Fruit fly (Drosophila melanogaster) whole organism, embryonic: ENCODE measurements around the gene mbt.

ENCODE experiments used
- Asciz ChIP-seq: fragments of 200-800 bp; sonication (Bioruptor generic); optimal IDR thresholded peaks from 2 replicates; lab custom pipeline; 2017; ENCODE audit warnings: missing biosample characterization, mild to moderate bottlenecking, missing genetic modification characterization, missing genetic modification reagents
- CG10431 ChIP-seq: fragments of 200-800 bp; sonication (Bioruptor generic); optimal IDR thresholded peaks from 3 replicates; lab custom pipeline; 2018; ENCODE audit warnings: missing biosample characterization, mild to moderate bottlenecking, missing genetic modification characterization
- CG10565 ChIP-seq: fragments of 200-800 bp; sonication (Bioruptor generic); optimal IDR thresholded peaks from 3 replicates; lab custom pipeline; 2016; ENCODE audit warnings: missing biosample characterization, mild to moderate bottlenecking, missing genetic modification characterization
- CG10979 ChIP-seq: fragments of 200-800 bp; sonication (Bioruptor generic); optimal IDR thresholded peaks from 2 replicates; lab custom pipeline; 2018; ENCODE audit warnings: missing biosample characterization, mild to moderate bottlenecking, missing genetic modification characterization, moderate library complexity
- CG12155 ChIP-seq: fragments of 200-800 bp; sonication (Bioruptor generic); optimal IDR thresholded peaks from 3 replicates; lab custom pipeline; 2016; ENCODE audit warnings: missing biosample characterization, missing genetic modification characterization
- CG12391 ChIP-seq: fragments of 200-800 bp; sonication (Bioruptor generic); optimal IDR thresholded peaks from 3 replicates; lab custom pipeline; 2018; ENCODE audit warnings: missing biosample characterization, mild to moderate bottlenecking, missing genetic modification characterization, moderate library complexity
- CG13894 ChIP-seq: fragments of 200-800 bp; sonication (Bioruptor generic); optimal IDR thresholded peaks from 3 replicates; lab custom pipeline; 2018; ENCODE audit warnings: missing biosample characterization, mild to moderate bottlenecking, missing genetic modification characterization, moderate library complexity
- CG14014 ChIP-seq: fragments of 200-800 bp; sonication (Bioruptor generic); IDR thresholded peaks from 2 replicates; pipeline ENCODE4 v1.3.6; 2022; ENCODE audit warnings: missing biosample characterization, missing genetic modification characterization
- CG14710 ChIP-seq: fragments of 200-800 bp; sonication (Bioruptor generic); optimal IDR thresholded peaks from 3 replicates; lab custom pipeline; 2019; ENCODE audit warnings: missing biosample characterization, mild to moderate bottlenecking, missing genetic modification characterization, moderate library complexity
- CG15073 ChIP-seq: fragments of 200-800 bp; sonication (Bioruptor generic); optimal IDR thresholded peaks from 2 replicates; lab custom pipeline; 2016; ENCODE audit warnings: missing biosample characterization, missing genetic modification characterization
- CG15514 ChIP-seq: fragments of 200-800 bp; sonication (Bioruptor generic); optimal IDR thresholded peaks from 3 replicates; lab custom pipeline; 2017; ENCODE audit warnings: missing biosample characterization, missing genetic modification characterization, mild to moderate bottlenecking, moderate library complexity, missing genetic modification reagents
- CG17802 ChIP-seq: fragments of 200-800 bp; sonication (Bioruptor generic); optimal IDR thresholded peaks from 2 replicates; lab custom pipeline; 2018; ENCODE audit warnings: missing biosample characterization, mild to moderate bottlenecking, missing genetic modification characterization, moderate library complexity
- CG18764 ChIP-seq: fragments of 200-800 bp; sonication (Bioruptor generic); optimal IDR thresholded peaks from 3 replicates; lab custom pipeline; 2016; ENCODE audit warnings: missing biosample characterization, missing genetic modification characterization
- CG34376 ChIP-seq: fragments of 200-800 bp; sonication (Bioruptor generic); optimal IDR thresholded peaks from 2 replicates; lab custom pipeline; 2018; ENCODE audit warnings: missing biosample characterization, mild to moderate bottlenecking, missing genetic modification characterization
- CG34422 ChIP-seq: fragments of 200-800 bp; sonication (Bioruptor generic); IDR thresholded peaks from 3 replicates; pipeline ENCODE4 v1.3.6; 2022; ENCODE audit warnings: missing biosample characterization, missing genetic modification characterization
- CG7839 ChIP-seq: fragments of 200-800 bp; sonication (Bioruptor generic); optimal IDR thresholded peaks from 3 replicates; lab custom pipeline; 2018; ENCODE audit warnings: missing biosample characterization, mild to moderate bottlenecking, missing genetic modification characterization, moderate library complexity
- CG7963 ChIP-seq: fragments of 200-800 bp; sonication (Bioruptor generic); IDR thresholded peaks from 3 replicates; pipeline ENCODE4 v1.3.6; 2022; ENCODE audit warnings: missing biosample characterization, missing genetic modification characterization; ENCODE audit not compliant: partially characterized antibody
- CHES-1-like ChIP-seq: fragments of 200-800 bp; sonication (Bioruptor generic); optimal IDR thresholded peaks from 2 replicates; lab custom pipeline; 2016; ENCODE audit warnings: missing biosample characterization, missing genetic modification characterization
- CTCF ChIP-seq: fragments of 200-800 bp; sonication (Bioruptor generic); optimal IDR thresholded peaks from 2 replicates; lab custom pipeline; 2017; ENCODE audit warnings: missing biosample characterization, mild to moderate bottlenecking, missing genetic modification characterization, moderate library complexity
- Dip2 ChIP-seq: fragments of 200-800 bp; sonication (Bioruptor generic); IDR thresholded peaks from 2 replicates; pipeline ENCODE4 v1.3.6; 2022; ENCODE audit warnings: missing biosample characterization, missing genetic modification characterization
- Hr3 ChIP-seq: fragments of 200-800 bp; sonication (Bioruptor generic); optimal IDR thresholded peaks from 3 replicates; lab custom pipeline; 2016; ENCODE audit warnings: missing biosample characterization, missing genetic modification characterization
- Hr51 ChIP-seq, 2 experiments: fragments of 200-800 bp; sonication (Bioruptor generic); optimal IDR thresholded peaks; 2 replicates in 1 of 2; 3 replicates in 1 of 2; lab custom pipeline; 2016 to 2018; ENCODE audit warnings: missing biosample characterization in 2 of 2, missing genetic modification characterization in 2 of 2, mild to moderate bottlenecking in 1 of 2, moderate library complexity in 1 of 2
- Hsf ChIP-seq: fragments of 200-800 bp; sonication (Bioruptor generic); optimal IDR thresholded peaks from 3 replicates; lab custom pipeline; 2016; ENCODE audit warnings: missing biosample characterization, missing genetic modification characterization
- Med ChIP-seq: fragments of 200-800 bp; sonication (Bioruptor generic); peaks from one replicate; lab custom pipeline; 2016; ENCODE audit warnings: missing biosample characterization, missing genetic modification characterization, mild to moderate bottlenecking, inconsistent platforms, moderate library complexity
- Mes4 ChIP-seq: fragments of 200-800 bp; sonication (Bioruptor generic); optimal IDR thresholded peaks from 2 replicates; lab custom pipeline; 2016; ENCODE audit warnings: missing biosample characterization, missing genetic modification characterization
- Myb ChIP-seq: fragments of 200-800 bp; sonication (Bioruptor generic); optimal IDR thresholded peaks from 2 replicates; lab custom pipeline; 2016; ENCODE audit warnings: missing biosample characterization, missing genetic modification characterization
- Ravus ChIP-seq: fragments of 200-800 bp; sonication (Bioruptor generic); IDR thresholded peaks from 2 replicates; pipeline ENCODE4 v1.3.6; 2022; ENCODE audit warnings: missing biosample characterization, missing genetic modification characterization
- Rfx ChIP-seq: fragments of 200-800 bp; sonication (Bioruptor generic); IDR thresholded peaks from 2 replicates; pipeline ENCODE4 v1.3.6; 2022; ENCODE audit warnings: missing biosample characterization, missing genetic modification characterization
- Rx ChIP-seq: fragments of 200-800 bp; sonication (Bioruptor generic); IDR thresholded peaks from 2 replicates; pipeline ENCODE4 v1.3.6; 2022; ENCODE audit warnings: missing biosample characterization, missing genetic modification characterization
- abd-A ChIP-seq: fragments of 200-800 bp; sonication (Bioruptor generic); optimal IDR thresholded peaks from 3 replicates; lab custom pipeline; 2019; ENCODE audit warnings: missing biosample characterization, mild to moderate bottlenecking, missing genetic modification characterization, moderate library complexity
- amos ChIP-seq: fragments of 200-800 bp; sonication (Bioruptor generic); IDR thresholded peaks from 2 replicates; pipeline ENCODE4 v1.3.6; 2022; ENCODE audit warnings: missing biosample characterization, missing genetic modification characterization; ENCODE audit not compliant: partially characterized antibody
- bowl ChIP-seq: fragments of 200-800 bp; sonication (Bioruptor generic); IDR thresholded peaks from 2 replicates; pipeline ENCODE4 v1.3.6; 2022; ENCODE audit warnings: missing biosample characterization, missing genetic modification characterization
- caup ChIP-seq: fragments of 200-800 bp; sonication (Bioruptor generic); optimal IDR thresholded peaks from 3 replicates; lab custom pipeline; 2017; ENCODE audit warnings: missing biosample characterization, mild to moderate bottlenecking, missing genetic modification characterization, moderate library complexity; ENCODE audit not compliant: severe bottlenecking
- chinmo ChIP-seq: fragments of 200-800 bp; sonication (Bioruptor generic); IDR thresholded peaks from 4 replicates; pipeline ENCODE4 v1.3.6; 2022; ENCODE audit warnings: missing biosample characterization, missing genetic modification characterization; ENCODE audit not compliant: partially characterized antibody
- cwo ChIP-seq: fragments of 200-800 bp; sonication (Bioruptor generic); optimal IDR thresholded peaks from 3 replicates; lab custom pipeline; 2017; ENCODE audit warnings: missing biosample characterization, missing genetic modification characterization, mild to moderate bottlenecking, moderate library complexity, missing genetic modification reagents
- grn ChIP-seq: fragments of 200-800 bp; sonication (Bioruptor generic); optimal IDR thresholded peaks from 3 replicates; lab custom pipeline; 2017; ENCODE audit warnings: missing biosample characterization, missing genetic modification characterization
- hth ChIP-seq: fragments of >200 bp; optimal IDR thresholded peaks from 2 replicates; lab custom pipeline; 2017; ENCODE audit warnings: inconsistent platforms
- jing ChIP-seq: fragments of 200-800 bp; sonication (Bioruptor generic); optimal IDR thresholded peaks from 2 replicates; lab custom pipeline; 2018; ENCODE audit warnings: missing biosample characterization, mild to moderate bottlenecking, missing genetic modification characterization
- knrl ChIP-seq: fragments of 200-800 bp; sonication (Bioruptor generic); IDR thresholded peaks from 3 replicates; pipeline ENCODE4 v1.3.6; 2022; ENCODE audit warnings: missing biosample characterization, missing genetic modification characterization; ENCODE audit not compliant: partially characterized antibody
- mld ChIP-seq: fragments of 200-800 bp; sonication (Bioruptor generic); IDR thresholded peaks from 3 replicates; pipeline ENCODE4 v1.3.6; 2022; ENCODE audit warnings: missing biosample characterization, missing genetic modification characterization; ENCODE audit not compliant: partially characterized antibody
- scrt ChIP-seq: fragments of 200-800 bp; sonication (Bioruptor generic); optimal IDR thresholded peaks from 2 replicates; lab custom pipeline; 2018; ENCODE audit warnings: missing biosample characterization, mild to moderate bottlenecking, missing genetic modification characterization, moderate library complexity
- tgo ChIP-seq: fragments of 200-800 bp; sonication (Bioruptor generic); IDR thresholded peaks from 3 replicates; pipeline ENCODE4 v1.3.6; 2022; ENCODE audit warnings: missing biosample characterization, missing genetic modification characterization
- ttk ChIP-seq: fragments of 200-800 bp; sonication (Bioruptor generic); IDR thresholded peaks from 2 replicates; pipeline ENCODE4 v2.1.2; 2022; ENCODE audit warnings: missing biosample characterization, missing genetic modification characterization
- wek ChIP-seq: fragments of 200-800 bp; sonication (Bioruptor generic); optimal IDR thresholded peaks from 3 replicates; lab custom pipeline; 2018; ENCODE audit warnings: missing biosample characterization, mild to moderate bottlenecking, missing genetic modification characterization, moderate library complexity
- yki ChIP-seq: fragments of >200 bp; optimal IDR thresholded peaks from 3 replicates; lab custom pipeline; 2018
- z ChIP-seq: fragments of 200-800 bp; sonication (Bioruptor generic); IDR thresholded peaks from 3 replicates; pipeline ENCODE4 v1.3.6; 2022; ENCODE audit warnings: missing biosample characterization, missing genetic modification characterization

mbt gene

dm6 chrX:16621462-16621861 is 11.0 kb downstream of the mbt start, which contains the start of gene CG9782 (continued):
- no peak for TF ChIP-seq caup (GFP tag; lab: Kevin White, UChicago)

dm6 chrX:16623524-16623923 is 13.0 kb downstream of the mbt start:
- TF ChIP-seq CG7963 (GFP tag; lab: Robert Waterston, UW) (no peak), mld (GFP tag; lab: Robert Waterston, UW) (no peak), Myb (GFP tag; lab: Kevin White, UChicago) (no peak), chinmo (GFP tag; lab: Robert Waterston, UW) (peak; percentile 41; the same call in 1 of the 4 replicates), cwo (GFP tag; lab: Kevin White, UChicago) (no peak), yki (lab: Kevin White, UChicago) (no peak), Dip2 (GFP tag; lab: Robert Waterston, UW) (no peak), CG17802 (no peak), CG13894 (tag; lab: Kevin White, UChicago) (peak; percentile 80), wek (GFP tag; lab: Kevin White, UChicago) (no peak), amos (GFP tag; lab: Robert Waterston, UW) (no peak), Mes4 (GFP tag; lab: Kevin White, UChicago) (no peak), CG12391 (tag; lab: Kevin White, UChicago) (no peak), Rx (GFP tag; lab: Robert Waterston, UW) (no peak), grn (GFP tag; lab: Kevin White, UChicago) (peak; percentile 16), CHES-1-like (no peak), CG14710 (tag; lab: Kevin White, UChicago) (no peak), hth (lab: Kevin White, UChicago) (no peak), abd-A (peak; percentile 63), CG18764 (no peak), CG7839 (no peak), Med (GFP tag; lab: Kevin White, UChicago) (peak; percentile 22)
- TF ChIP-seq, all 482 proteins: peak for 5

- TF ChIP-seq CG34376 (GFP tag; lab: Kevin White, UChicago) (no peak), z (GFP tag; lab: Robert Waterston, UW) (peak; percentile 34; the same call in 1 of the 3 replicates), CG15514 (GFP tag; lab: Kevin White, UChicago) (no peak), Med (GFP tag; lab: Kevin White, UChicago) (peak; percentile 12), CG12155 (GFP tag; lab: Kevin White, UChicago) (no peak), Asciz (GFP tag; lab: Kevin White, UChicago) (no peak), CG10979 (tag; lab: Kevin White, UChicago) (peak; percentile 40), Hr51 (GFP tag; optimal IDR thresholded peaks at IDR 0.05; lab: Kevin White, UChicago) (no peak), CTCF (GFP tag; lab: Kevin White, UChicago) (peak; percentile 89), ttk (GFP tag; lab: Robert Waterston, UW) (no peak)
- TF ChIP-seq, all 482 proteins: peak for 4
Measured at dm6 chrX:16624519-16624918, 14.0 kb downstream of the mbt start.

DNA sequence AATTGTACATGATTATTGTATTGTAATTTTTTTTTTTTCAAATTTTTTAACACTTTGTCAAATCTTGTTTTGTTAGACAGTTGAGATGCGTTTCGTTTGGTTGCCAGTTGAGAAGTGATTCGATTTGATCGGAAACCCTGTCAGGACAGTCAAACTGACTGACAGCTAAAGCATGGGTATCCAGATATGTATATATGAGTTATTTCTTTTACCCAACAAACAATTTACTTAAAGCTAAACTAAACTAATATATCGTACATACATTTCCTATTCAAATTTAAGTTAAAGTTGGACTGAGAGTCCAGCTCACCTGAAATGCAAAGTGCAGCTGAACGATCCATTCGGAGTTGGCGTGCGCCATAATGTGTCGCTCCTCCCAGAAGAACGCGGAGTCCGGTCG is 21.6 kb downstream of the mbt start, which contains the start of gene CG9777:
TSS of gene CG9777 (minus strand) at position 101 of the 400 bp plus-strand sequence.
- no peak for TF ChIP-seq CG10431
- no peak for TF ChIP-seq tgo (GFP tag; lab: Robert Waterston, UW)
- no peak for TF ChIP-seq Hsf (GFP tag; lab: Kevin White, UChicago)
- no peak for TF ChIP-seq Hr3 (GFP tag; lab: Kevin White, UChicago)
- no peak for TF ChIP-seq jing
- TF ChIP-seq abd-A = no peak
- no peak for TF ChIP-seq Ravus
- no peak for TF ChIP-seq CG15073
- TF ChIP-seq CG12155 (GFP tag; lab: Kevin White, UChicago) = no peak
- no peak for TF ChIP-seq CG10565
- TF ChIP-seq CG34422 (GFP tag; lab: Robert Waterston, UW) = no peak
- TF ChIP-seq scrt (GFP tag; lab: Kevin White, UChicago) = no peak
- TF ChIP-seq bowl (GFP tag; lab: Robert Waterston, UW) = no peak
- no peak for TF ChIP-seq CG14014 (GFP tag; lab: Robert Waterston, UW)
- no peak for TF ChIP-seq Rfx
- TF ChIP-seq knrl = no peak
